Fruit fly (Drosophila melanogaster): ENCODE measurements around the gene MED20.

Gene MED20

dm6 chr2L:8088025-8088789 lies 15.6 kb upstream of the MED20 start (continued):
- TF ChIP-seq CG6272 (GFP tag; IDR thresholded peaks at IDR 0.05) (no peak), Elba2 (GFP tag; optimal IDR thresholded peaks at IDR 0.05) (no peak), CG10565 (GFP tag; optimal IDR thresholded peaks at IDR 0.05) (no peak), CG18599 (GFP tag; optimal IDR thresholded peaks at IDR 0.05) (no peak), CG7556 (GFP tag; optimal IDR thresholded peaks at IDR 0.05) (no peak), Pdp1 (GFP tag; optimal IDR thresholded peaks at IDR 0.05) (peak in 1 of 2 experiments; percentile 88), CG9215 (GFP tag; IDR thresholded peaks at IDR 0.05) (no peak), fd102C (GFP tag; optimal IDR thresholded peaks at IDR 0.05) (no peak), CG12391 (tag; optimal IDR thresholded peaks at IDR 0.05) (no peak), aop (GFP tag; IDR thresholded peaks at IDR 0.05) (no peak), Mes4 (GFP tag; optimal IDR thresholded peaks at IDR 0.05) (no peak), Dp (GFP tag; optimal IDR thresholded peaks at IDR 0.05) (no peak), CG31365 (tag; optimal IDR thresholded peaks at IDR 0.05) (no peak), onecut (GFP tag; IDR thresholded peaks at IDR 0.05) (no peak), CrebB (tag; optimal IDR thresholded peaks at IDR 0.05) (peak; percentile 34), unc-4 (GFP tag; IDR thresholded peaks at IDR 0.05; ENCODE audit: partially characterized antibody) (no peak), Spps (tag; optimal IDR thresholded peaks at IDR 0.05) (no peak), CG3281 (GFP tag; optimal IDR thresholded peaks at IDR 0.05) (peak; percentile 26), pho (GFP tag; optimal IDR thresholded peaks at IDR 0.05) (no peak), CG2678 (tag; optimal IDR thresholded peaks at IDR 0.05) (peak; percentile 17), tap (tag; optimal IDR thresholded peaks at IDR 0.05) (no peak), gro (GFP tag; optimal IDR thresholded peaks at IDR 0.05) (no peak), nerfin-2 (GFP tag; IDR thresholded peaks at IDR 0.05; ENCODE audit: partially characterized antibody) (no peak), Dad (GFP tag; optimal IDR thresholded peaks at IDR 0.05) (no peak), Oli (tag; optimal IDR thresholded peaks at IDR 0.05) (no peak), CG16813 (GFP tag; IDR thresholded peaks at IDR 0.05; ENCODE audit: partially characterized antibody) (0 out of 3 replicates have a peak, but pooled peaks have one; percentile 26), her (GFP tag; optimal IDR thresholded peaks at IDR 0.05) (no peak), CG8944 (GFP tag; optimal IDR thresholded peaks at IDR 0.05) (no peak), phol (tag; optimal IDR thresholded peaks at IDR 0.05) (peak; percentile 27), corto (GFP tag; optimal IDR thresholded peaks at IDR 0.05) (no peak), odd (GFP tag; optimal IDR thresholded peaks at IDR 0.05) (no peak), Bgb (GFP tag; IDR thresholded peaks at IDR 0.05; ENCODE audit: partially characterized antibody) (peak; percentile 26; the same call in 1 of the 2 replicates), h (optimal IDR thresholded peaks at IDR 0.05) (no peak), lov (optimal IDR thresholded peaks at IDR 0.05) (no peak), lov (GFP tag; IDR thresholded peaks at IDR 0.05) (no peak), Dll (GFP tag; IDR thresholded peaks at IDR 0.05; ENCODE audit: partially characterized antibody) (0 out of 4 replicates have a peak, but pooled peaks have one; percentile 17), sna (GFP tag; IDR thresholded peaks at IDR 0.05; ENCODE audit: partially characterized antibody) (no peak), usp (GFP tag; optimal IDR thresholded peaks at IDR 0.05) (no peak), inv (GFP tag; IDR thresholded peaks at IDR 0.05; ENCODE audit: partially characterized antibody) (no peak), CHES-1-like (GFP tag; optimal IDR thresholded peaks at IDR 0.05) (no peak), CG11247 (GFP tag; IDR thresholded peaks at IDR 0.05) (no peak), gsb (GFP tag; IDR thresholded peaks at IDR 0.05) (no peak), prd (optimal IDR thresholded peaks at IDR 0.05) (no peak), prd (GFP tag; IDR thresholded peaks at IDR 0.05) (peak; percentile 36; the same call in 1 of the 3 replicates), ken (GFP tag; IDR thresholded peaks at IDR 0.05) (no peak), rib (GFP tag; IDR thresholded peaks at IDR 0.05) (peak; percentile 56; the same call in 1 of the 2 replicates), Asciz (GFP tag; optimal IDR thresholded peaks at IDR 0.05) (no peak), CG2116 (GFP tag; optimal IDR thresholded peaks at IDR 0.05) (no peak), CG6254 (GFP tag; optimal IDR thresholded peaks at IDR 0.05) (no peak)

Data from whole organism, embryonic.